Worm (Caenorhabditis elegans): ENCODE results near the gene AC7.3.
A peak's percentile ranks its signal among the peaks of the same experiment; 100 is the strongest.

The AC7.3 gene

DNA sequence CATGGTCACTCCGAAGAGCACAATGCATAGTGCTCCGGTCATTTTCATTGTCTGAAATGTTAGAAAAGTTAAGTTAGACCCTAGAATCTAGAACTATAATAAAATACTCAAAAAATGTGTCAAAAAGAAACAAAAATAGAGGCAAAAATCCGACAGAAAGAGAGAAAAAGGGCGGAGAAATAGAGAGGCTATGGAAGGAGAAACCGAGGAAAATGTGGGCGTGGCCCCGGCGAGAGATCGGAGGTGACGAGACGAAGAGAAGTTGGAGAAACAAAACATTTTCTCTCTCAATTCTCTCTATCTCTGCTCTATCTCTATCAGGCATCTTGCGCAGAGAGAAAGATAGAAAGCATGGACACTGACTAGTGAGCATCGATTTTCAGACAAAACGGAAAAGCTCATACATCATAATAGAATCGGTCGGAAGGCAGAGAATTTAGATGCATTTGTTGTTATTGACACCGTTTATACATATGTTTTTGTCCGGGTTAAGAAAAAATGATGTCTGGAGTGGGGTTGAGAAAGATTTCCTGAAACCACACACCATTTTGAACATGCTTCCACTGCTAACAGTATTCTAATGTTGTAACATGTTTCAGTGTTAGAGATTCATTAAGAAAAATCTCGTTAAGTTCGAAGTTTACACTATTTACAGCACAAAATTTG, 8.3 kb upstream of the AC7.3 start, which contains the start of gene C02B10.3:
C02B10.3 (minus strand) TSS at position 51 of the 666 bp plus-strand sequence.
- TF ChIP-seq cog-1 (tag; optimal IDR thresholded peaks at IDR 0.05): no peak
- TF ChIP-seq ref-1 (GFP tag; conservative IDR thresholded peaks at IDR 0.05): no peak
- TF ChIP-seq T22C8.4 (GFP tag; IDR thresholded peaks at IDR 0.05): no peak
- TF ChIP-seq klf-2 (GFP tag; conservative IDR thresholded peaks at IDR 0.05): no peak
- no peak for TF ChIP-seq med-1 (GFP tag; optimal IDR thresholded peaks at IDR 0.05; ENCODE audit: insufficient read depth)
- no peak for TF ChIP-seq ztf-29 (GFP tag; IDR thresholded peaks at IDR 0.05)
- no peak for TF ChIP-seq flt-1 (GFP tag; IDR thresholded peaks at IDR 0.05)
- TF ChIP-seq tab-1 (GFP tag; IDR thresholded peaks at IDR 0.05): no peak
- no peak for TF ChIP-seq ztf-23 (GFP tag; IDR thresholded peaks at IDR 0.05)

DNA sequence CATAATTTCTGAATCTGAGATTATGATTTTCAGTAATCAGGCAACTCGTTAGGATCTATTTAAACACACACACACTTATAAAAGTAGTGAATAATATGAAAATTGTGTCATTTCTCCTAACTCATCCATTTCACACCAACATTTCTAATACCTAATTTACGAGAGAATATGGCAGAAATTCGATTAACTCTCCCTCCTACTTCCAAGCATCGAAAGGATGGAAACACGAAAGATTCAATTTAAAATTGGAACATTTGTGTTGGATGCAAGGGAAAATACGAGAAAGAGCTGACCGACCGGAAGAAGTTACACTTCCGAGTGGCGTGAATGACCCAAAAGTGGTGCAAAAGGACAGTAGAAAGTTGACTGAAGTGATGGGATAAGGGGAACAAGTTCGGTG, 2.7 kb upstream of the AC7.3 start:
- TF ChIP-seq ztf-23 (GFP tag; IDR thresholded peaks at IDR 0.05): no peak
- TF ChIP-seq cog-1 (tag; optimal IDR thresholded peaks at IDR 0.05): no peak
- no peak for TF ChIP-seq ref-1 (GFP tag; conservative IDR thresholded peaks at IDR 0.05)
- no peak for TF ChIP-seq tab-1 (GFP tag; IDR thresholded peaks at IDR 0.05)
- no peak for TF ChIP-seq flt-1 (GFP tag; IDR thresholded peaks at IDR 0.05)
- TF ChIP-seq med-1 (GFP tag; optimal IDR thresholded peaks at IDR 0.05; ENCODE audit: insufficient read depth): no peak

DNA sequence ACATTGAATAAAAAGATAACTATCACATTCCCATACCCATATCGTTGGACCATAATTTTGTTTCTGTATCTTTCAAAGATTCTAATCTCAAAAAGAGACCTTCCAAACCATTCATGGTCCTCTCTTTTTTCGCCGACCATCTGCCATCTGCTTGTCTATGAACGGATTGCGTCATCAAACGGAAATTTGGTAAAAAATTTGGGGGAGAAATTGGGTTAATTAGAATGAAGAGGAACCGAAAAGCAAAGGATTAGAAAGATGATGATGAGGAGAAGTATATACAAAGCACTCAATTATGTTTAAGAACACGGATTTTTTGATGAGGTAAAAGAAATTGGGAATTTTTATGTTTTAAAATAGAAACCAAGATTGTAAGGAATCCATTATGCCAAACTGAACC, 1.7 kb upstream of the AC7.3 start:
- no peak for TF ChIP-seq T22C8.4 (GFP tag; IDR thresholded peaks at IDR 0.05)
- no peak for TF ChIP-seq med-1 (GFP tag; optimal IDR thresholded peaks at IDR 0.05; ENCODE audit: insufficient read depth)
- TF ChIP-seq ztf-29 (GFP tag; IDR thresholded peaks at IDR 0.05): no peak
- TF ChIP-seq cog-1 (tag; optimal IDR thresholded peaks at IDR 0.05): no peak
- no peak for TF ChIP-seq ref-1 (GFP tag; conservative IDR thresholded peaks at IDR 0.05)
- TF ChIP-seq tab-1 (GFP tag; IDR thresholded peaks at IDR 0.05): no peak
- no peak for TF ChIP-seq klf-2 (GFP tag; conservative IDR thresholded peaks at IDR 0.05)
- no peak for TF ChIP-seq flt-1 (GFP tag; IDR thresholded peaks at IDR 0.05)
- no peak for TF ChIP-seq ztf-23 (GFP tag; IDR thresholded peaks at IDR 0.05)

DNA sequence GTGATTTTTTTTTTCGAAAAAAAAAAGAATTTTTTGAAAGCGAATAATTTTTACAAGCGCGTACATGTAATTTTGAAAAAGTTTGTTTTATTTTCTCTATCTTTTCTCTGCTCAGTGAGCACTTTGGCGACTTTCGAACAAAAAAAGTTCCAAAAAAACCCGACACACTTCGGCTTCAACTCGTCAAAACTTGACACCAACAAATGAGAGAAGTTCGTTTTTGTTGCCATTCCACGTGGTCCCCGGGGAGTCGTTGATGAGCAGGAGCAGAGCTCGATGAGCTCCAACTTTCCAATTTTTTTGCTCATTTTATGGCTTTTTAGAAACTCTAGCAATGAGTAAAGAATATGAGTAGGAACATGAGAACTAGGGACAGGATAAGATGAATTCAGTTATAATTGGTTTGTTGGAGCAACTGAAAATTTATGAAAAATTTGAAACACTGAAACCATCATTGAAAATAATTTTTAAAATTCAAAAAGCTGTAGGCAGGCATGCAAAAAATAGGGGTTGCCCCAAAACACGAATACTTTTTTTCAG, 1.2 kb upstream of the AC7.3 start:
- TF ChIP-seq ztf-29 (GFP tag; IDR thresholded peaks at IDR 0.05) (no peak), klf-2 (GFP tag; conservative IDR thresholded peaks at IDR 0.05) (no peak), ztf-23 (GFP tag; IDR thresholded peaks at IDR 0.05) (no peak), T22C8.4 (GFP tag; IDR thresholded peaks at IDR 0.05) (no peak), cog-1 (tag; optimal IDR thresholded peaks at IDR 0.05) (no peak), tab-1 (GFP tag; IDR thresholded peaks at IDR 0.05) (no peak), flt-1 (GFP tag; IDR thresholded peaks at IDR 0.05) (no peak), med-1 (GFP tag; optimal IDR thresholded peaks at IDR 0.05; ENCODE audit: insufficient read depth) (no peak), ref-1 (GFP tag; conservative IDR thresholded peaks at IDR 0.05) (no peak)

DNA sequence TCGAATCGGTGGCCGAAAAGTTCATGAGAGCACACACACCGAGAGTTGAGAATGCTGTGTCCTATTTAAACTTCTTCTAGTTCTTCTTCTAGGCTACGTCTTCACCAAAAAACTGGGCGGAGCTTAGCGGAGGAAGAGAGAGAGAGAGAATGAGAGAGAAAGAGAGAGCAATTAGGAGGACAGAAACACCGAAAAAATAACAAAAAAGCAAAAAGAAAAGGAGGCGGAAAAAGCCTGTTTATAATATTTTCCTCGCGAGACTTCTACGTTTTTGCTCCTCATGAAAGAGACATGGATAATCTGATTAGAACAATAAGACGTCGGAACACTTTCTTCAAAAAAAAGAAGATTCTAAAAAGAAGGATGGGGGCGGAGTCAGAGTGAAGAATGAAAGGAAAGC, 10.4 kb downstream of the AC7.3 start, which contains the start of gene tkr-3:
tkr-3 (minus strand) TSS at position 101 of the 400 bp plus-strand sequence.
- TF ChIP-seq ztf-23 (GFP tag; IDR thresholded peaks at IDR 0.05) (no peak), med-1 (GFP tag; optimal IDR thresholded peaks at IDR 0.05; ENCODE audit: insufficient read depth) (no peak), ref-1 (GFP tag; conservative IDR thresholded peaks at IDR 0.05) (no peak), klf-2 (GFP tag; conservative IDR thresholded peaks at IDR 0.05) (no peak), cog-1 (tag; optimal IDR thresholded peaks at IDR 0.05) (no peak), flt-1 (GFP tag; IDR thresholded peaks at IDR 0.05) (no peak), tab-1 (GFP tag; IDR thresholded peaks at IDR 0.05) (no peak), ztf-29 (GFP tag; IDR thresholded peaks at IDR 0.05) (no peak)

DNA sequence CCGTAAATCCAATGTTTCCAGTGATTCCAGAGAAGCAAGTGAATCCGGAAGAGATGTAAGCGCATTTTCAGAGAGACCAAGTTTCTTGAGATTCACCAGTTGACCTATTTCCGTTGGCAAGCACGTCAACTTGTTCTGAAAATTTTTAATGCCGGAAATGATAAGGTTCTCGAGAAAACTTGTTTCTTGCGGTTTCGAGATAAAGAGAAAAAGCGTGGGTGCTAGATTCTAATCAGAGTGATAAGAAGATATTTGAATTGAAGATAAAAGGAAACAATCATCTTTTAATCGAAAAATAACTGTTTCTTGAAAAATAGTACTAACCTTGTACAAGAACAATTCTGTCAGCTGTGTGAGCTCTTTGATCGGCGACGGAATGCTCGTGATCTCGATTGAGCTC, 20.1 kb downstream of the AC7.3 start:
- TF ChIP-seq cog-1 (tag; optimal IDR thresholded peaks at IDR 0.05) (no peak), ztf-23 (GFP tag; IDR thresholded peaks at IDR 0.05) (no peak), tab-1 (GFP tag; IDR thresholded peaks at IDR 0.05) (no peak), T22C8.4 (GFP tag; IDR thresholded peaks at IDR 0.05) (no peak), klf-2 (GFP tag; conservative IDR thresholded peaks at IDR 0.05) (no peak), ztf-29 (GFP tag; IDR thresholded peaks at IDR 0.05) (no peak), ref-1 (GFP tag; conservative IDR thresholded peaks at IDR 0.05) (no peak), flt-1 (GFP tag; IDR thresholded peaks at IDR 0.05) (no peak), med-1 (GFP tag; optimal IDR thresholded peaks at IDR 0.05; ENCODE audit: insufficient read depth) (no peak)

DNA sequence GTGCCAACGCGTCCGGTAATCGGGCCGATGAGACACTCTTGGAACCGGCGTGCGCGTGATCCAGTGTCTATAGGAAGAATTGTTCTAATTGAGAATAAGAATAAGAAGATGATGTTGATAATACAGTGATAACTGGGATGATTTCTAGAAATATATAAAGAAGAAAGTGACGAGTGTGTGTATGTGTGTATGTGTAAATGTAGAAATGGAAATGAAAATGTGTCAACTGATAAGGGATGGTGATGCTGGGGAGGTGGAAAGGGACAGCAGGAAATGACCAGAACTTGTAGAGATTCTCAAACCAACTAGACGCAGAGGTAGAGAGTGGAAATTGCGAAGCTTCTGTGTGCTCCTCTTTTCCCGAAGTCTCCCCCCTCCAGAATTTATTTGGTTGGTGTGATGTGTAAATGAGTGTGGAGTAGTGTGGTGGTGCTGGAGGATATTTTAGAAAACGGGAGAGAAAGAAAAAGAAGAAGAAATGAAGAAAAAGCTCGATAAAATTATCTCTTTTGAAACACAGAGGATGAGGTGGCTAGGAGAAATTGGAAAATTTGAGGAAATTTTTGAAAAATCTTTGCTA, 22.2 kb downstream of the AC7.3 start:
- TF ChIP-seq tab-1 (GFP tag; IDR thresholded peaks at IDR 0.05) (no peak), ref-1 (GFP tag; conservative IDR thresholded peaks at IDR 0.05) (0 out of 2 replicates have a peak, but pooled peaks have one; percentile 22)

DNA sequence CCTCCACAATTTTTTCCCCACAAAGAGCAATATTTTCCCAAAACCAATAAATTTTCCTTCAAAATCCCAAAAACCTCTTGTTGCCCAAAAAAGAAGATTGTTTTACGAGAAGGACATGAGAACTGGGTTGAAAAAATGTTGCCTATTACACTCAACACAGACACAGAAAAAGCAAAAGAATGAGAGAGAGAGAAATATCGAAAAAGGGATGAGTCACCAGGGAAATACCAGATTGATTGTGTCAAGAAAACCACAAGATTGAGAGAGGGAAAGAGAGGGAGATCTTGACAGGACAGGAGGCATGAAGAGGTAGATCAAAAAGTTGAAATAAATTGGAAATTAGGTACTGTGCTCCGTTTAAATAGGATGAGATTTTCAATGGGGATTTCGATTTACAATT, 23.2 kb downstream of the AC7.3 start:
- no peak for TF ChIP-seq ref-1 (GFP tag; conservative IDR thresholded peaks at IDR 0.05)

DNA sequence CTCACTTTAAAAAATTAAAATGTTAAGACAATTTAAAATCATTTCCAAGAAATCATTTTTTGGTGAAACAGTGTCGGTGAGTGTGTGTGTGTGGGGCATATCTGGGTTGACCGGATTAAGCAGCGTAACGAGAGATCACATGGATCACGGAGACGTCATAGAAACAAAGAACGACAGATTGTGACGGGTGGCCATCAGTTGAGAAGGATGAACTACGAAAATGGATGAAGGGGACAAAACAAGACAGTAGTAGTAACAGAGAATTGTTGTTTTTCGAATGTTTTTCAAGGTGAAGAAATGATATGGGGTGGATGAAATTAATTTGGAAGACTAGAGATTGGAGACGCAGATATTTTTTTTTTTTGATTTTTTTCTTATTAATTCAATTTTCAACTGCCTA, 24.9 kb downstream of the AC7.3 start:
- TF ChIP-seq tab-1 (GFP tag; IDR thresholded peaks at IDR 0.05) (no peak), ref-1 (GFP tag; conservative IDR thresholded peaks at IDR 0.05) (no peak), klf-2 (GFP tag; conservative IDR thresholded peaks at IDR 0.05) (no peak), med-1 (GFP tag; optimal IDR thresholded peaks at IDR 0.05; ENCODE audit: insufficient read depth) (no peak), ztf-23 (GFP tag; IDR thresholded peaks at IDR 0.05) (no peak), flt-1 (GFP tag; IDR thresholded peaks at IDR 0.05) (no peak), cog-1 (tag; optimal IDR thresholded peaks at IDR 0.05) (no peak), T22C8.4 (GFP tag; IDR thresholded peaks at IDR 0.05) (no peak), ztf-29 (GFP tag; IDR thresholded peaks at IDR 0.05) (no peak)

DNA sequence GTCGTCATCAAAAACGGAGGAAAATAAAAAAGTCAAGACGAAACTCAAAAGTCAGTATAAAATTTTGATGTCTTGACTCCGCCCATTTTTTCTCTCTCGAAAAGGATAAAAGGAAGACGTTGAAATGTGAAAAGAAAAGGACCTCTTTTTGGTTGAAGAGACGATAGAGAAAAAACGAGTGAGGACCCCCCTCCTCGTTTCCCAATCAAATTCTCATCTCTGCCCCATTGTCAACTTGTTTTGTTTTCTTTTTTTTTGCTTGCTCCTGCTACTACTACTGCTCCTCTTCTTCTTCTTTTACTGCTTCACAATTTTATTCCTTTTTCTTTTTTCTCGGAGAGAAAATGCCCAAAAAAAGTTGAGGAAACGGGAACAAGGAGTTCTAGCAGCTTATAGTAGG, 26.2 kb downstream of the AC7.3 start:
- TF ChIP-seq ref-1 (GFP tag; conservative IDR thresholded peaks at IDR 0.05) (no peak), tab-1 (GFP tag; IDR thresholded peaks at IDR 0.05) (no peak), ztf-29 (GFP tag; IDR thresholded peaks at IDR 0.05) (no peak), klf-2 (GFP tag; conservative IDR thresholded peaks at IDR 0.05) (no peak), cog-1 (tag; optimal IDR thresholded peaks at IDR 0.05) (no peak), T22C8.4 (GFP tag; IDR thresholded peaks at IDR 0.05) (no peak), ztf-23 (GFP tag; IDR thresholded peaks at IDR 0.05) (no peak), med-1 (GFP tag; optimal IDR thresholded peaks at IDR 0.05; ENCODE audit: insufficient read depth) (no peak), flt-1 (GFP tag; IDR thresholded peaks at IDR 0.05) (no peak)

Measured in whole organism, midembryonic.